Fruit fly (Drosophila melanogaster): ENCODE data around the gene Spn28Dc.

dm6 chr2L:7984059-7984800 lies 22.8 kb downstream of the Spn28Dc start, which contains the start of gene Snoo:
- no peak for TF ChIP-seq pan (optimal IDR thresholded peaks at IDR 0.05)
- no peak for TF ChIP-seq EcR (GFP tag; optimal IDR thresholded peaks at IDR 0.05)
- no peak for TF ChIP-seq CG8478 (optimal IDR thresholded peaks at IDR 0.05)
- no peak for TF ChIP-seq Dll (optimal IDR thresholded peaks at IDR 0.05)
- no peak for TF ChIP-seq psq (optimal IDR thresholded peaks at IDR 0.05)
- no peak for TF ChIP-seq usp (GFP tag; optimal IDR thresholded peaks at IDR 0.05)

Measured in whole organism.